Worm (Caenorhabditis elegans) whole organism, midembryonic: Measurements from ENCODE around the gene twk-5.

ENCODE experiments used
- T22C8.4 ChIP-seq: fragments of 200-800 bp; sonication (Bioruptor generic); IDR thresholded peaks from 2 replicates; pipeline ENCODE4 v1.3.6; 2022; ENCODE audit warnings: missing genetic modification characterization, missing compliant biosample characterization
- flt-1 ChIP-seq: fragments of 200-800 bp; sonication (Bioruptor generic); IDR thresholded peaks from 2 replicates; pipeline ENCODE4 v1.3.6; 2022; ENCODE audit warnings: missing genetic modification characterization, missing compliant biosample characterization

ce11 chrII:11514775-11515174 is 29.7 kb upstream of the twk-5 start, which contains the start of gene srh-44:
- TF ChIP-seq T22C8.4 (GFP tag; lab: Robert Waterston, UW) (no peak), flt-1 (GFP tag; lab: Robert Waterston, UW) (no peak)
